Worm (Caenorhabditis elegans) whole organism, L4 larva: ENCODE results near the gene C07D10.6.
A peak's percentile ranks its signal among the peaks of the same experiment; 100 is the strongest.

Experiments
- F44E2.7 ChIP-seq: fragments of 200-800 bp; sonication (Bioruptor generic); IDR thresholded peaks from 2 replicates; pipeline ENCODE4 v2.1.2; 2022; ENCODE audit warnings: missing genetic modification characterization, missing compliant biosample characterization
- T26A8.4 ChIP-seq: fragments of 200-800 bp; sonication (Bioruptor generic); IDR thresholded peaks from 2 replicates; pipeline ENCODE4 v1.3.6; 2022; ENCODE audit warnings: missing genetic modification characterization, missing compliant biosample characterization
- aha-1 ChIP-seq: fragments of 150-350 bp; peaks from one replicate; lab custom pipeline; 2014; ENCODE audit warnings: missing biosample characterization, missing genetic modification characterization
- arid-1 ChIP-seq: fragments of 200-800 bp; sonication (Bioruptor generic); conservative IDR thresholded peaks from 2 replicates; pipeline ENCODE4 v1.3.6; 2022; ENCODE audit warnings: missing genetic modification reagents, missing genetic modification characterization, missing compliant biosample characterization
- ceh-32 ChIP-seq: sonication (generic microtip); optimal IDR thresholded peaks from 2 replicates; lab custom pipeline; 2016; ENCODE audit warnings: mild to moderate bottlenecking, missing genetic modification characterization, missing compliant biosample characterization; ENCODE audit not compliant: poor library complexity
- ceh-62 ChIP-seq: sonication (generic microtip); optimal IDR thresholded peaks from 2 replicates; lab custom pipeline; 2017; ENCODE audit warnings: missing biosample characterization, missing genetic modification characterization
- ces-1 ChIP-seq: fragments of 150-350 bp; sonication (generic microtip); optimal IDR thresholded peaks from 4 replicates; lab custom pipeline; 2014; ENCODE audit warnings: missing biosample characterization, missing genetic modification reagents, missing genetic modification characterization
- cey-2 ChIP-seq: sonication (generic microtip); optimal IDR thresholded peaks from 3 replicates; lab custom pipeline; 2017; ENCODE audit warnings: missing genetic modification characterization, mild to moderate bottlenecking, missing compliant biosample characterization, antibody characterized with exemption, borderline replicate concordance; ENCODE audit not compliant: insufficient read depth
- ctbp-1 ChIP-seq: fragments of 200-800 bp; sonication (Bioruptor generic); IDR thresholded peaks from 2 replicates; pipeline ENCODE4 v1.3.6; 2022; ENCODE audit warnings: missing genetic modification reagents, missing genetic modification characterization, missing compliant biosample characterization
- daf-8 ChIP-seq: fragments of 200-800 bp; sonication (Bioruptor generic); IDR thresholded peaks from 2 replicates; pipeline ENCODE4 v1.3.6; 2022; ENCODE audit warnings: missing genetic modification characterization, missing compliant biosample characterization
- dmd-6 ChIP-seq: fragments of 200-800 bp; sonication (Bioruptor generic); IDR thresholded peaks from 2 replicates; pipeline ENCODE4 v1.3.6; 2022; ENCODE audit warnings: missing genetic modification reagents, missing genetic modification characterization, missing compliant biosample characterization
- dmd-9 ChIP-seq: fragments of 200-800 bp; sonication (Bioruptor generic); IDR thresholded peaks from 2 replicates; pipeline ENCODE4 v1.3.6; 2022; ENCODE audit warnings: missing genetic modification reagents, missing genetic modification characterization, missing compliant biosample characterization
- fos-1 ChIP-seq: fragments of 150-350 bp; optimal IDR thresholded peaks from 2 replicates; lab custom pipeline; 2014; ENCODE audit warnings: missing biosample characterization, missing genetic modification characterization
- gei-8 ChIP-seq: fragments of 200-800 bp; sonication (Bioruptor generic); optimal IDR thresholded peaks from 2 replicates; lab custom pipeline; 2018; ENCODE audit warnings: mild to moderate bottlenecking, missing genetic modification characterization, missing compliant biosample characterization
- hlh-11 ChIP-seq: fragments of 200-800 bp; sonication (Bioruptor generic); optimal IDR thresholded peaks from 2 replicates; lab custom pipeline; 2018; ENCODE audit warnings: mild to moderate bottlenecking, missing genetic modification characterization, missing compliant biosample characterization
- hlh-30 ChIP-seq: sonication (generic microtip); optimal IDR thresholded peaks from 2 replicates; lab custom pipeline; 2017; ENCODE audit warnings: antibody characterized with exemption, mild to moderate bottlenecking, missing genetic modification characterization, missing compliant biosample characterization; ENCODE audit not compliant: insufficient read depth
- hmg-1.1 ChIP-seq: fragments of 200-800 bp; sonication (Bioruptor generic); IDR thresholded peaks from 2 replicates; pipeline ENCODE4 v1.3.6; 2022; ENCODE audit warnings: missing genetic modification reagents, missing genetic modification characterization, missing compliant biosample characterization
- jun-1 ChIP-seq: fragments of 150-350 bp; optimal IDR thresholded peaks from 2 replicates; lab custom pipeline; 2014; ENCODE audit warnings: missing biosample characterization, missing genetic modification reagents, missing genetic modification characterization
- lim-7 ChIP-seq: fragments of 200-800 bp; sonication (Bioruptor generic); IDR thresholded peaks from 2 replicates; pipeline ENCODE4 v1.3.6; 2022; ENCODE audit warnings: missing genetic modification characterization, missing compliant biosample characterization
- lin-13 ChIP-seq: fragments of 150-350 bp; optimal IDR thresholded peaks from 2 replicates; lab custom pipeline; 2014; ENCODE audit warnings: missing biosample characterization, missing genetic modification reagents, missing genetic modification characterization
- lin-29 ChIP-seq: fragments of 200-800 bp; sonication (Bioruptor generic); IDR thresholded peaks from 2 replicates; pipeline ENCODE4 v1.3.6; 2022; ENCODE audit warnings: missing genetic modification reagents, missing genetic modification characterization, missing compliant biosample characterization
- lin-38 ChIP-seq: fragments of 200-800 bp; sonication (Bioruptor generic); IDR thresholded peaks from 2 replicates; pipeline ENCODE4 v1.3.6; 2022; ENCODE audit warnings: missing genetic modification reagents, missing genetic modification characterization, missing compliant biosample characterization
- lin-39 ChIP-seq: fragments of 150-350 bp; optimal IDR thresholded peaks from 2 replicates; lab custom pipeline; 2014; ENCODE audit warnings: missing biosample characterization, missing genetic modification reagents, missing genetic modification characterization
- madf-5 ChIP-seq, 2 experiments: fragments of 200-800 bp; sonication (Bioruptor generic); IDR thresholded peaks; 2 replicates each; pipeline ENCODE4 v1.3.6; 2022; ENCODE audit warnings: missing compliant biosample characterization in 2 of 2, missing genetic modification characterization in 2 of 2
- mdl-1 ChIP-seq, 2 experiments: fragments of 150-350 bp in 1 of 2; sonication (generic microtip) in 1 of 2; optimal IDR thresholded peaks; 2 replicates each; lab custom pipeline; 2014 to 2017; ENCODE audit warnings: missing biosample characterization in 2 of 2, missing genetic modification characterization in 2 of 2
- mdt-29 ChIP-seq: fragments of 200-800 bp; sonication (Bioruptor generic); IDR thresholded peaks from 2 replicates; pipeline ENCODE4 v1.3.6; 2022; ENCODE audit warnings: missing genetic modification reagents, missing genetic modification characterization, missing compliant biosample characterization
- mep-1 ChIP-seq: fragments of 150-350 bp; sonication (generic microtip); optimal IDR thresholded peaks from 3 replicates; lab custom pipeline; 2014; ENCODE audit warnings: missing biosample characterization, missing genetic modification characterization
- mes-2 ChIP-seq: sonication (generic microtip); optimal IDR thresholded peaks from 2 replicates; lab custom pipeline; 2016; ENCODE audit warnings: missing genotype, mild to moderate bottlenecking, missing genetic modification characterization, missing compliant biosample characterization; ENCODE audit not compliant: poor library complexity, severe bottlenecking
- nhr-237 ChIP-seq: sonication (generic microtip); optimal IDR thresholded peaks from 2 replicates; lab custom pipeline; 2017; ENCODE audit warnings: missing biosample characterization, missing genetic modification characterization
- nhr-25 ChIP-seq: sonication (generic microtip); optimal IDR thresholded peaks from 2 replicates; lab custom pipeline; 2017; ENCODE audit warnings: missing genetic modification characterization, mild to moderate bottlenecking, missing compliant biosample characterization, antibody characterized with exemption, moderate library complexity, borderline replicate concordance; ENCODE audit not compliant: insufficient read depth
- nhr-42 ChIP-seq: fragments of 200-800 bp; sonication (Bioruptor generic); IDR thresholded peaks from 2 replicates; pipeline ENCODE4 v1.3.6; 2022; ENCODE audit warnings: missing genetic modification characterization, missing compliant biosample characterization
- nhr-48 ChIP-seq: sonication (generic microtip); optimal IDR thresholded peaks from 2 replicates; lab custom pipeline; 2016; ENCODE audit warnings: mild to moderate bottlenecking, missing genetic modification characterization, missing compliant biosample characterization
- pha-4 ChIP-seq, 2 experiments: fragments of 150-350 bp in 1 of 2; fragments of 200-800 bp in 1 of 2; sonication (Bioruptor generic) in 1 of 2; IDR thresholded peaks in 1 of 2; optimal IDR thresholded peaks in 1 of 2; 2 replicates each; pipeline versions ENCODE4 v1.3.6 to Lab custom; 2014 to 2022; ENCODE audit warnings: missing genetic modification characterization in 2 of 2, missing genetic modification reagents in 2 of 2, missing biosample characterization in 1 of 2, missing compliant biosample characterization in 1 of 2
- pqm-1 ChIP-seq: sonication (generic microtip); optimal IDR thresholded peaks from 2 replicates; lab custom pipeline; 2017; ENCODE audit warnings: missing biosample characterization, missing genetic modification characterization
- spr-3 ChIP-seq: fragments of 200-800 bp; sonication (Bioruptor generic); optimal IDR thresholded peaks from 2 replicates; lab custom pipeline; 2018; ENCODE audit warnings: mild to moderate bottlenecking, missing genetic modification characterization, missing compliant biosample characterization
- unc-130 ChIP-seq: sonication (generic microtip); optimal IDR thresholded peaks from 2 replicates; lab custom pipeline; 2016; ENCODE audit warnings: missing genetic modification reagents, missing genetic modification characterization, missing compliant biosample characterization
- unc-62 ChIP-seq, 3 experiments: fragments of 150-350 bp in 1 of 3; sonication (generic microtip); optimal IDR thresholded peaks in 2 of 3; peaks in 1 of 3; 1 replicate in 1 of 3; 2 replicates in 2 of 3; lab custom pipeline; 2014 to 2017; ENCODE audit warnings: missing biosample characterization in 3 of 3, missing genetic modification characterization in 3 of 3, missing genetic modification reagents in 3 of 3, missing genotype in 1 of 3
- vab-7 ChIP-seq: fragments of 200-800 bp; sonication (Bioruptor generic); IDR thresholded peaks from 2 replicates; pipeline ENCODE4 v1.3.6; 2022; ENCODE audit warnings: missing genetic modification reagents, missing genetic modification characterization, missing compliant biosample characterization
- zag-1 ChIP-seq: fragments of 150-350 bp; optimal IDR thresholded peaks from 2 replicates; lab custom pipeline; 2014; ENCODE audit warnings: missing biosample characterization, missing genetic modification characterization
- zfp-3 ChIP-seq: fragments of 200-800 bp; sonication (Bioruptor generic); conservative IDR thresholded peaks from 2 replicates; pipeline ENCODE4 v1.3.6; 2022; ENCODE audit warnings: missing genetic modification reagents, missing genetic modification characterization, missing compliant biosample characterization
- zip-2 ChIP-seq: fragments of 150-350 bp; optimal IDR thresholded peaks from 2 replicates; lab custom pipeline; 2014; ENCODE audit warnings: missing biosample characterization, missing genetic modification characterization
- ztf-11 ChIP-seq: fragments of 150-350 bp; optimal IDR thresholded peaks from 2 replicates; lab custom pipeline; 2014; ENCODE audit warnings: missing biosample characterization, missing genetic modification characterization

Gene C07D10.6

ce11 chrII:7397273-7397840 lies 18.2 kb downstream of the C07D10.6 start (continued):
- TF ChIP-seq pqm-1 (tag; lab: Kevin White, UChicago): no peak
- 0 out of 2 replicates have a peak, but pooled peaks have one; percentile 28 for TF ChIP-seq dmd-9 (GFP tag; lab: Robert Waterston, UW)

- TF ChIP-seq lin-38 (GFP tag; lab: Robert Waterston, UW): peak; percentile 9; the same call in 1 of the 2 replicates
- TF ChIP-seq vab-7 (GFP tag; lab: Robert Waterston, UW): no peak
These were observed 19.6 kb downstream of the C07D10.6 start, which contains the start of gene C07D10.1 for ce11 chrII:7398712-7399111. Gene C07D10.1 (plus strand): TSS chrII:7399012.

- TF ChIP-seq aha-1 (tag; lab: Kevin White, UChicago) (peak; percentile 52), F44E2.7 (GFP tag; lab: Robert Waterston, UW) (no peak)
These were observed 23.5 kb downstream of the C07D10.6 start, which contains the start of gene nas-7 for ce11 chrII:7402625-7403024. Gene nas-7 (minus strand): TSS chrII:7402725.

ce11 chrII:7404001-7404400 lies 24.9 kb downstream of the C07D10.6 start:
- TF ChIP-seq lin-39 (tag; lab: Kevin White, UChicago) (no peak), cey-2 (tag; lab: Kevin White, UChicago) (no peak), pha-4 (GFP tag; IDR thresholded peaks at IDR 0.05; lab: Robert Waterston, UW) (no peak), pha-4 (tag; optimal IDR thresholded peaks at IDR 0.05; lab: Kevin White, UChicago) (no peak), spr-3 (GFP tag; lab: Kevin White, UChicago) (no peak), ctbp-1 (GFP tag; lab: Robert Waterston, UW) (no peak), unc-62 (GFP tag; optimal IDR thresholded peaks at IDR 0.05 in 1 of 2; lab: Kevin White, UChicago) (peak in 1 of 2 experiments; percentile 61), unc-62 (tag; optimal IDR thresholded peaks at IDR 0.05; lab: Kevin White, UChicago) (no peak), nhr-25 (tag; lab: Kevin White, UChicago) (peak; percentile 52), zip-2 (no peak), nhr-48 (tag; lab: Kevin White, UChicago) (peak; percentile 8), madf-5 (GFP tag; IDR thresholded peaks at IDR 0.05; lab: Robert Waterston, UW) (no peak), hmg-1.1 (no peak), ces-1 (GFP tag; lab: Kevin White, UChicago) (no peak), daf-8 (GFP tag; lab: Robert Waterston, UW) (no peak), ceh-62 (tag; lab: Kevin White, UChicago) (no peak), mdt-29 (GFP tag; lab: Robert Waterston, UW) (no peak), jun-1 (tag; lab: Kevin White, UChicago) (no peak), mes-2 (tag; lab: Kevin White, UChicago) (no peak), zfp-3 (no peak), unc-130 (no peak), mep-1 (tag; lab: Kevin White, UChicago) (peak; percentile 1), hlh-30 (tag; lab: Kevin White, UChicago) (peak; percentile 51), zag-1 (tag; lab: Kevin White, UChicago) (no peak), lim-7 (GFP tag; lab: Robert Waterston, UW) (no peak), lin-29 (GFP tag; lab: Robert Waterston, UW) (no peak), lin-13 (no peak), T26A8.4 (GFP tag; lab: Robert Waterston, UW) (peak; percentile 20; the same call in 1 of the 2 replicates), dmd-6 (GFP tag; lab: Robert Waterston, UW) (no peak), gei-8 (GFP tag; lab: Kevin White, UChicago) (no peak), nhr-237 (tag; lab: Kevin White, UChicago) (no peak), nhr-42 (GFP tag; lab: Robert Waterston, UW) (no peak), mdl-1 (tag; optimal IDR thresholded peaks at IDR 0.05; lab: Kevin White, UChicago) (no peak), fos-1 (tag; lab: Kevin White, UChicago) (no peak), arid-1 (GFP tag; lab: Robert Waterston, UW) (no peak), aha-1 (tag; lab: Kevin White, UChicago) (peak; percentile 73), ceh-32 (tag; lab: Kevin White, UChicago) (no peak), lin-38 (GFP tag; lab: Robert Waterston, UW) (no peak), F44E2.7 (GFP tag; lab: Robert Waterston, UW) (no peak), hlh-11 (peak; percentile 71), ztf-11 (tag; lab: Kevin White, UChicago) (no peak)
